Fruit fly (Drosophila melanogaster): ENCODE data around the gene Xe7.

Gene Xe7

dm6 chr3R:5685269-5686048, 16.3 kb upstream of the Xe7 start, which contains the start of the genes Rab23 and plx (continued):
- no peak for TF ChIP-seq Hr38 (GFP tag; optimal IDR thresholded peaks at IDR 0.05)
- no peak for TF ChIP-seq fd59A (GFP tag; optimal IDR thresholded peaks at IDR 0.05)
- TF ChIP-seq CG8119 (GFP tag; IDR thresholded peaks at IDR 0.05): no peak
- TF ChIP-seq CG8319 (GFP tag; optimal IDR thresholded peaks at IDR 0.05): no peak
- peak; percentile 14 for TF ChIP-seq OdsH (GFP tag; optimal IDR thresholded peaks at IDR 0.05)
- TF ChIP-seq fkh (GFP tag; optimal IDR thresholded peaks at IDR 0.05): peak; percentile 73

- TF ChIP-seq net (GFP tag; optimal IDR thresholded peaks at IDR 0.05) (no peak), Eip78C (GFP tag) (peak; percentile 60), ss (GFP tag; optimal IDR thresholded peaks at IDR 0.05) (peak in 1 of 2 experiments; percentile 12)
Measured at dm6 chr3R:5684550-5685118, 15.5 kb upstream of the Xe7 start.

- TF ChIP-seq salr (GFP tag; optimal IDR thresholded peaks at IDR 0.05): peak in 1 of 2 experiments; percentile 74
- no peak for TF ChIP-seq CG34406 (GFP tag; optimal IDR thresholded peaks at IDR 0.05)
- TF ChIP-seq Hr38 (GFP tag; optimal IDR thresholded peaks at IDR 0.05): no peak
- peak; percentile 61 for TF ChIP-seq CG16779 (tag; optimal IDR thresholded peaks at IDR 0.05)
- no peak for TF ChIP-seq cyc (GFP tag; optimal IDR thresholded peaks at IDR 0.05)
- TF ChIP-seq CG4318 (GFP tag; optimal IDR thresholded peaks at IDR 0.05): peak; percentile 86
- peak; percentile 7 for TF ChIP-seq CG31627 (GFP tag; optimal IDR thresholded peaks at IDR 0.05)
- TF ChIP-seq Eip93F (GFP tag; optimal IDR thresholded peaks at IDR 0.05): no peak
- TF ChIP-seq fkh (GFP tag; optimal IDR thresholded peaks at IDR 0.05): no peak
- peak; percentile 70 for TF ChIP-seq achi (GFP tag; optimal IDR thresholded peaks at IDR 0.05)
- TF ChIP-seq CG3919 (GFP tag; optimal IDR thresholded peaks at IDR 0.05): peak; percentile 75
- peak; percentile 89 for TF ChIP-seq Lpt (GFP tag; optimal IDR thresholded peaks at IDR 0.05)
- TF ChIP-seq fd85E (GFP tag; optimal IDR thresholded peaks at IDR 0.05): no peak
- TF ChIP-seq Smox (GFP tag; optimal IDR thresholded peaks at IDR 0.05): no peak
- TF ChIP-seq CG8632 (GFP tag; optimal IDR thresholded peaks at IDR 0.05): no peak
- TF ChIP-seq Eip78C (GFP tag): peak; percentile 92
- TF ChIP-seq Hr39 (GFP tag; optimal IDR thresholded peaks at IDR 0.05): no peak
- peak; percentile 94 for TF ChIP-seq Hr4 (GFP tag; optimal IDR thresholded peaks at IDR 0.05)
- TF ChIP-seq CG6854 (GFP tag; optimal IDR thresholded peaks at IDR 0.05): no peak
- TF ChIP-seq CG6163 (GFP tag; IDR thresholded peaks at IDR 0.05): peak; percentile 75
- TF ChIP-seq CG6808 (GFP tag; optimal IDR thresholded peaks at IDR 0.05): no peak
- TF ChIP-seq net (GFP tag; optimal IDR thresholded peaks at IDR 0.05): peak; percentile 67
- no peak for TF ChIP-seq CG1621 (tag; optimal IDR thresholded peaks at IDR 0.05)
- TF ChIP-seq CG11902 (GFP tag; optimal IDR thresholded peaks at IDR 0.05): no peak
- no peak for TF ChIP-seq Sox15 (GFP tag; optimal IDR thresholded peaks at IDR 0.05)
- no peak for TF ChIP-seq CG10669 (GFP tag; optimal IDR thresholded peaks at IDR 0.05)
- peak; percentile 91 for TF ChIP-seq CG6276 (GFP tag; optimal IDR thresholded peaks at IDR 0.05)
- TF ChIP-seq eg (GFP tag; IDR thresholded peaks at IDR 0.05): peak; percentile 89
- peak; percentile 53 for TF ChIP-seq Eip75B (GFP tag; optimal IDR thresholded peaks at IDR 0.05)
- TF ChIP-seq CG7368 (GFP tag; optimal IDR thresholded peaks at IDR 0.05): peak; percentile 38
- TF ChIP-seq Met (GFP tag; optimal IDR thresholded peaks at IDR 0.05): no peak
- TF ChIP-seq CG6792 (GFP tag; optimal IDR thresholded peaks at IDR 0.05): no peak
- TF ChIP-seq fd59A (GFP tag; optimal IDR thresholded peaks at IDR 0.05): no peak
- TF ChIP-seq CG8119 (GFP tag; IDR thresholded peaks at IDR 0.05): peak; percentile 91
- peak; percentile 70 for TF ChIP-seq OdsH (GFP tag; optimal IDR thresholded peaks at IDR 0.05)
- TF ChIP-seq CG9139 (GFP tag; optimal IDR thresholded peaks at IDR 0.05): no peak
- TF ChIP-seq esn (GFP tag; optimal IDR thresholded peaks at IDR 0.05): peak; percentile 40
- TF ChIP-seq pdm3 (GFP tag; optimal IDR thresholded peaks at IDR 0.05): peak; percentile 64
- TF ChIP-seq ss (GFP tag; optimal IDR thresholded peaks at IDR 0.05): peak in 1 of 2 experiments; percentile 84
- no peak for TF ChIP-seq Ets21C (GFP tag; optimal IDR thresholded peaks at IDR 0.05)
- TF ChIP-seq CG15336 (GFP tag; IDR thresholded peaks at IDR 0.05): peak; percentile 93
- no peak for TF ChIP-seq svp (GFP tag)
Measured at dm6 chr3R:5682921-5683748, 14.0 kb upstream of the Xe7 start.
